Fruit fly (Drosophila melanogaster) whole organism, pupa: ENCODE results near the gene CG13933.

Experiments
- CG17806 ChIP-seq: fragments of 200-800 bp; sonication (Bioruptor generic); optimal IDR thresholded peaks from 2 replicates; lab custom pipeline; 2018; ENCODE audit warnings: missing biosample characterization, mild to moderate bottlenecking, missing genetic modification characterization, moderate library complexity
- CG8159 ChIP-seq: fragments of 200-800 bp; sonication (Bioruptor generic); optimal IDR thresholded peaks from 3 replicates; lab custom pipeline; 2018; ENCODE audit warnings: missing biosample characterization, mild to moderate bottlenecking, missing genetic modification characterization, moderate library complexity
- EcR ChIP-seq: fragments of 200-800 bp; sonication (Bioruptor generic); optimal IDR thresholded peaks from 3 replicates; lab custom pipeline; 2019; ENCODE audit warnings: missing biosample characterization, missing genetic modification characterization, mild to moderate bottlenecking, moderate library complexity, missing genetic modification reagents
- Pif1A ChIP-seq: fragments of 200-800 bp; sonication (Bioruptor generic); optimal IDR thresholded peaks from 3 replicates; lab custom pipeline; 2016; ENCODE audit warnings: missing biosample characterization, missing genetic modification characterization
- gl ChIP-seq: fragments of 200-800 bp; sonication (Bioruptor generic); optimal IDR thresholded peaks from 2 replicates; lab custom pipeline; 2018; ENCODE audit warnings: missing biosample characterization, mild to moderate bottlenecking, missing genetic modification characterization

dm6 chr3L:1777249-1777648 is 2.3 kb upstream of the CG13933 start, which contains the start of the genes CG2021 and mRpL46:
- TF ChIP-seq EcR (GFP tag; lab: Kevin White, UChicago) (no peak), CG8159 (tag; lab: Kevin White, UChicago) (no peak), Pif1A (GFP tag; lab: Kevin White, UChicago) (no peak), CG17806 (tag; lab: Kevin White, UChicago) (no peak), gl (tag; lab: Kevin White, UChicago) (no peak)
